Worm (Caenorhabditis elegans): ENCODE measurements around the gene F56F11.1.

- no peak for TF ChIP-seq ama-1 (optimal IDR thresholded peaks at IDR 0.05)
- TF ChIP-seq tbx-37 (GFP tag; conservative IDR thresholded peaks at IDR 0.05): no peak
- TF ChIP-seq ets-7 (tag; optimal IDR thresholded peaks at IDR 0.05): no peak
- TF ChIP-seq B0310.2 (tag; optimal IDR thresholded peaks at IDR 0.05): no peak
- TF ChIP-seq scrt-1 (GFP tag; IDR thresholded peaks at IDR 0.05): no peak
- TF ChIP-seq hmbx-1 (tag; optimal IDR thresholded peaks at IDR 0.05): no peak
- TF ChIP-seq flt-1 (GFP tag; IDR thresholded peaks at IDR 0.05): no peak
- TF ChIP-seq aly-1 (tag; optimal IDR thresholded peaks at IDR 0.05): no peak
- TF ChIP-seq ceh-13 (GFP tag; optimal IDR thresholded peaks at IDR 0.05): no peak
- no peak for TF ChIP-seq hmg-4 (GFP tag; optimal IDR thresholded peaks at IDR 0.05)
- TF ChIP-seq ceh-36 (tag; optimal IDR thresholded peaks at IDR 0.05): no peak
- no peak for TF ChIP-seq pes-1 (GFP tag; IDR thresholded peaks at IDR 0.05)
Measured at ce11 chrIII:2891443-2891842, at the start of gene F56F11.1.

Measured in whole organism, early embryonic.